Worm (Caenorhabditis elegans) whole organism, L1 larva: ENCODE measurements around the gene oig-8.

Experiments
- C04F5.9 ChIP-seq: sonication (generic microtip); optimal IDR thresholded peaks from 2 replicates; lab custom pipeline; 2016; ENCODE audit warnings: missing genetic modification characterization, missing compliant biosample characterization
- F16B12.6 ChIP-seq: fragments of 150-350 bp; optimal IDR thresholded peaks from 2 replicates; lab custom pipeline; 2014; ENCODE audit warnings: missing biosample characterization, missing genetic modification characterization
- aha-1 ChIP-seq: fragments of 150-350 bp; optimal IDR thresholded peaks from 2 replicates; lab custom pipeline; 2014; ENCODE audit warnings: missing biosample characterization, missing genetic modification characterization
- blmp-1 ChIP-seq: fragments of 150-350 bp; optimal IDR thresholded peaks from 2 replicates; lab custom pipeline; 2014; ENCODE audit warnings: missing biosample characterization, missing genetic modification characterization
- ceh-63 ChIP-seq: fragments of 200-800 bp; sonication (Bioruptor generic); optimal IDR thresholded peaks from 2 replicates; lab custom pipeline; 2018; ENCODE audit warnings: mild to moderate bottlenecking, missing genetic modification characterization, missing compliant biosample characterization
- ceh-88 ChIP-seq: fragments of 200-800 bp; sonication (Bioruptor generic); IDR thresholded peaks from 2 replicates; pipeline ENCODE4 v1.3.6; 2022; ENCODE audit warnings: missing genetic modification characterization, missing compliant biosample characterization
- ceh-90 ChIP-seq: sonication (generic microtip); optimal IDR thresholded peaks from 2 replicates; lab custom pipeline; 2016; ENCODE audit warnings: missing genetic modification characterization, missing compliant biosample characterization
- ces-1 ChIP-seq: fragments of 150-350 bp; optimal IDR thresholded peaks from 2 replicates; lab custom pipeline; 2014; ENCODE audit warnings: missing biosample characterization, missing genetic modification reagents, missing genetic modification characterization
- dsc-1 ChIP-seq: sonication (generic microtip); optimal IDR thresholded peaks from 2 replicates; lab custom pipeline; 2016; ENCODE audit warnings: mild to moderate bottlenecking, missing genetic modification characterization, missing compliant biosample characterization
- efl-1 ChIP-seq, 4 experiments: fragments of 150-350 bp; optimal IDR thresholded peaks in 3 of 4; peaks in 1 of 4; 1 replicate in 1 of 4; 2 replicates in 3 of 4; lab custom pipeline; 2014; ENCODE audit warnings: missing biosample characterization in 2 of 4, missing genetic modification characterization in 2 of 4, missing genetic modification reagents in 2 of 4
- efl-3 ChIP-seq: fragments of 200-800 bp; sonication (Bioruptor generic); optimal IDR thresholded peaks from 2 replicates; lab custom pipeline; 2018; ENCODE audit warnings: mild to moderate bottlenecking, missing genetic modification characterization, missing compliant biosample characterization
- egl-13 ChIP-seq: sonication (generic microtip); optimal IDR thresholded peaks from 2 replicates; lab custom pipeline; 2016; ENCODE audit warnings: missing genotype, missing genetic modification reagents, missing genetic modification characterization, missing compliant biosample characterization
- elt-2 ChIP-seq: sonication (generic microtip); optimal IDR thresholded peaks from 2 replicates; lab custom pipeline; 2016; ENCODE audit warnings: missing genetic modification characterization, mild to moderate bottlenecking, inconsistent platforms, missing compliant biosample characterization, missing genetic modification reagents
- fkh-10 ChIP-seq: sonication (generic microtip); optimal IDR thresholded peaks from 2 replicates; lab custom pipeline; 2017; ENCODE audit warnings: missing biosample characterization, missing genetic modification reagents, missing genetic modification characterization
- fkh-4 ChIP-seq: sonication (generic microtip); optimal IDR thresholded peaks from 2 replicates; lab custom pipeline; 2016; ENCODE audit warnings: missing compliant biosample characterization, missing genetic modification characterization, borderline replicate concordance
- fkh-8 ChIP-seq: sonication (generic microtip); optimal IDR thresholded peaks from 2 replicates; lab custom pipeline; 2016; ENCODE audit warnings: mild to moderate bottlenecking, missing genetic modification characterization, missing compliant biosample characterization
- hlh-17 ChIP-seq: fragments of 200-800 bp; sonication (Bioruptor generic); optimal IDR thresholded peaks from 2 replicates; lab custom pipeline; 2018; ENCODE audit warnings: missing genetic modification characterization, mild to moderate bottlenecking, missing compliant biosample characterization, moderate library complexity, borderline replicate concordance
- irx-1 ChIP-seq: sonication (generic microtip); optimal IDR thresholded peaks from 2 replicates; lab custom pipeline; 2016; ENCODE audit warnings: missing genetic modification characterization, missing compliant biosample characterization
- isw-1 ChIP-seq: fragments of 200-800 bp; sonication (Bioruptor generic); IDR thresholded peaks from 2 replicates; pipeline ENCODE4 v1.3.6; 2022; ENCODE audit warnings: missing genetic modification characterization, missing compliant biosample characterization
- jun-1 ChIP-seq: fragments of 150-350 bp; optimal IDR thresholded peaks from 2 replicates; lab custom pipeline; 2014; ENCODE audit warnings: missing biosample characterization, missing genetic modification reagents, missing genetic modification characterization
- lin-39 ChIP-seq: fragments of 150-350 bp; optimal IDR thresholded peaks from 2 replicates; lab custom pipeline; 2014; ENCODE audit warnings: missing biosample characterization, missing genetic modification reagents, missing genetic modification characterization
- lir-3 ChIP-seq: sonication (generic microtip); optimal IDR thresholded peaks from 2 replicates; lab custom pipeline; 2016; ENCODE audit warnings: mild to moderate bottlenecking, missing genetic modification characterization, moderate library complexity, missing compliant biosample characterization; ENCODE audit not compliant: poor library complexity
- lsy-2 ChIP-seq, 2 experiments: fragments of 150-350 bp; optimal IDR thresholded peaks; 2 replicates each; lab custom pipeline; 2014; ENCODE audit warnings: missing biosample characterization in 2 of 2, missing genetic modification characterization in 2 of 2
- mab-9 ChIP-seq: fragments of 200-800 bp; sonication (Bioruptor generic); IDR thresholded peaks from 2 replicates; pipeline ENCODE4 v1.3.6; 2022; ENCODE audit warnings: missing genetic modification reagents, missing genetic modification characterization, missing compliant biosample characterization
- mef-2 ChIP-seq: fragments of 150-350 bp; optimal IDR thresholded peaks from 2 replicates; lab custom pipeline; 2014; ENCODE audit warnings: missing biosample characterization, missing genetic modification characterization
- mep-1 ChIP-seq: fragments of 150-350 bp; optimal IDR thresholded peaks from 2 replicates; lab custom pipeline; 2014; ENCODE audit warnings: missing biosample characterization, missing genetic modification characterization
- nhr-11 ChIP-seq: fragments of 150-350 bp; optimal IDR thresholded peaks from 2 replicates; lab custom pipeline; 2014; ENCODE audit warnings: missing biosample characterization, missing genetic modification characterization
- nhr-19 ChIP-seq: fragments of 200-800 bp; sonication (Bioruptor generic); conservative IDR thresholded peaks from 2 replicates; pipeline ENCODE4 v1.3.6; 2022; ENCODE audit warnings: missing genetic modification characterization, missing compliant biosample characterization
- nhr-47 ChIP-seq: sonication (generic microtip); optimal IDR thresholded peaks from 2 replicates; lab custom pipeline; 2016; ENCODE audit warnings: mild to moderate bottlenecking, missing genetic modification characterization, moderate library complexity, missing compliant biosample characterization
- nhr-77 ChIP-seq: fragments of 150-350 bp; optimal IDR thresholded peaks from 2 replicates; lab custom pipeline; 2014; ENCODE audit warnings: missing biosample characterization, missing genetic modification characterization
- nhr-85 ChIP-seq: sonication (generic microtip); peaks from one replicate; lab custom pipeline; 2016; ENCODE audit warnings: missing genetic modification characterization, inconsistent platforms, missing compliant biosample characterization
- pax-3 ChIP-seq: fragments of 200-800 bp; sonication (Bioruptor generic); optimal IDR thresholded peaks from 2 replicates; lab custom pipeline; 2018; ENCODE audit warnings: mild to moderate bottlenecking, missing genetic modification characterization, moderate library complexity, missing compliant biosample characterization
- pqm-1 ChIP-seq: sonication (generic microtip); optimal IDR thresholded peaks from 3 replicates; lab custom pipeline; 2017; ENCODE audit warnings: missing biosample characterization, missing genetic modification characterization
- rnt-1 ChIP-seq: sonication (generic microtip); optimal IDR thresholded peaks from 2 replicates; lab custom pipeline; 2016; ENCODE audit warnings: mild to moderate bottlenecking, missing genetic modification characterization, moderate library complexity, missing compliant biosample characterization
- snpc-4 ChIP-seq: fragments of 150-350 bp; optimal IDR thresholded peaks from 2 replicates; lab custom pipeline; 2014; ENCODE audit warnings: missing biosample characterization, missing genetic modification characterization
- snu-23 ChIP-seq: sonication (generic microtip); optimal IDR thresholded peaks from 2 replicates; lab custom pipeline; 2016; ENCODE audit warnings: missing genetic modification characterization, missing compliant biosample characterization
- sox-4 ChIP-seq: sonication (generic microtip); optimal IDR thresholded peaks from 2 replicates; lab custom pipeline; 2016; ENCODE audit warnings: missing genetic modification characterization, missing compliant biosample characterization
- sptf-1 ChIP-seq: fragments of 150-350 bp; optimal IDR thresholded peaks from 2 replicates; lab custom pipeline; 2014; ENCODE audit warnings: missing biosample characterization, missing genetic modification characterization
- tbx-2 ChIP-seq: sonication (generic microtip); optimal IDR thresholded peaks from 2 replicates; lab custom pipeline; 2016; ENCODE audit warnings: missing genetic modification characterization, missing compliant biosample characterization
- tlp-1 ChIP-seq: fragments of 150-350 bp; optimal IDR thresholded peaks from 2 replicates; lab custom pipeline; 2014; ENCODE audit warnings: missing biosample characterization, missing genetic modification characterization
- unc-30 ChIP-seq: sonication (generic microtip); optimal IDR thresholded peaks from 2 replicates; lab custom pipeline; 2017; ENCODE audit warnings: missing biosample characterization, missing genetic modification characterization
- unc-62 ChIP-seq: fragments of 150-350 bp; optimal IDR thresholded peaks from 2 replicates; lab custom pipeline; 2014; ENCODE audit warnings: missing biosample characterization, missing genetic modification reagents, missing genetic modification characterization
- unc-98 ChIP-seq: fragments of 200-800 bp; sonication (Bioruptor generic); IDR thresholded peaks from 2 replicates; pipeline ENCODE4 v1.3.6; 2022; ENCODE audit warnings: missing genetic modification characterization, missing compliant biosample characterization
- vab-15 ChIP-seq: sonication (generic microtip); optimal IDR thresholded peaks from 2 replicates; lab custom pipeline; 2017; ENCODE audit warnings: missing genotype, mild to moderate bottlenecking, missing genetic modification characterization, missing compliant biosample characterization
- zag-1 ChIP-seq: fragments of 150-350 bp; optimal IDR thresholded peaks from 2 replicates; lab custom pipeline; 2014; ENCODE audit warnings: missing biosample characterization, missing genetic modification characterization
- ztf-11 ChIP-seq, 2 experiments: sonication (generic microtip); optimal IDR thresholded peaks; 2 replicates each; lab custom pipeline; 2016 to 2017; ENCODE audit warnings: missing genetic modification characterization in 2 of 2, missing biosample characterization in 1 of 2, missing compliant biosample characterization in 1 of 2
- ztf-4 ChIP-seq: fragments of 150-350 bp; optimal IDR thresholded peaks from 2 replicates; lab custom pipeline; 2014; ENCODE audit warnings: missing biosample characterization, missing genetic modification characterization

oig-8 gene

ce11 chrII:6689088-6689487 is 40.2 kb upstream of the oig-8 start (continued):
- TF ChIP-seq fkh-10 (GFP tag; lab: Kevin White, UChicago) (peak; percentile 27), mef-2 (no peak), pax-3 (peak; percentile 52), ztf-4 (tag; lab: Kevin White, UChicago) (no peak), nhr-11 (peak; percentile 10), fkh-8 (tag; lab: Kevin White, UChicago) (peak; percentile 93), dsc-1 (tag; lab: Kevin White, UChicago) (peak; percentile 96), fkh-4 (peak; percentile 48), jun-1 (tag; lab: Kevin White, UChicago) (no peak), ceh-63 (GFP tag; lab: Kevin White, UChicago) (no peak), sptf-1 (no peak)

ce11 chrII:6685964-6686363 is 37.0 kb upstream of the oig-8 start:
- TF ChIP-seq hlh-17 (GFP tag; lab: Kevin White, UChicago) (no peak), nhr-85 (tag; lab: Kevin White, UChicago) (no peak), C04F5.9 (tag; lab: Kevin White, UChicago) (no peak), snu-23 (GFP tag; lab: Kevin White, UChicago) (no peak), irx-1 (tag; lab: Kevin White, UChicago) (no peak)

ce11 chrII:6683663-6684285 is 34.8 kb upstream of the oig-8 start, which contains the start of gene gyf-1:
gyf-1 (plus strand) TSS chrII:6684235.
- TF ChIP-seq efl-1 (optimal IDR thresholded peaks at IDR 0.05; lab: Kevin White, UChicago) (peak; percentile 36 to 38), efl-1 (GFP tag; optimal IDR thresholded peaks at IDR 0.05 in 1 of 2; lab: Kevin White, UChicago) (peak; percentile 13 to 29), isw-1 (GFP tag; lab: Robert Waterston, UW) (no peak), F16B12.6 (tag; lab: Kevin White, UChicago) (peak; percentile 23), nhr-47 (tag; lab: Kevin White, UChicago) (peak; percentile 37), vab-15 (tag; lab: Kevin White, UChicago) (peak; percentile 10), snu-23 (GFP tag; lab: Kevin White, UChicago) (peak; percentile 39), lir-3 (tag; lab: Kevin White, UChicago) (no peak), unc-30 (tag; lab: Kevin White, UChicago) (no peak), hlh-17 (GFP tag; lab: Kevin White, UChicago) (no peak), ceh-63 (GFP tag; lab: Kevin White, UChicago) (no peak), tlp-1 (tag; lab: Kevin White, UChicago) (no peak), rnt-1 (tag; lab: Kevin White, UChicago) (peak; percentile 50), snpc-4 (no peak), mef-2 (no peak), ceh-88 (GFP tag; lab: Robert Waterston, UW) (no peak), sox-4 (no peak), aha-1 (no peak), blmp-1 (peak; percentile 10), fkh-10 (GFP tag; lab: Kevin White, UChicago) (no peak), zag-1 (tag; lab: Kevin White, UChicago) (no peak), ces-1 (GFP tag; lab: Kevin White, UChicago) (no peak), lin-39 (no peak), jun-1 (tag; lab: Kevin White, UChicago) (no peak), nhr-77 (peak; percentile 8), unc-62 (no peak), efl-3 (GFP tag; lab: Kevin White, UChicago) (no peak), egl-13 (tag; lab: Kevin White, UChicago) (no peak), mab-9 (no peak), ztf-11 (tag; optimal IDR thresholded peaks at IDR 0.05; lab: Kevin White, UChicago) (no peak), nhr-11 (no peak), nhr-85 (tag; lab: Kevin White, UChicago) (no peak), nhr-19 (GFP tag; lab: Robert Waterston, UW) (no peak), tbx-2 (tag; lab: Kevin White, UChicago) (peak; percentile 24), lsy-2 (tag; optimal IDR thresholded peaks at IDR 0.05; lab: Kevin White, UChicago) (peak in 1 of 2 experiments; percentile 51), irx-1 (tag; lab: Kevin White, UChicago) (no peak), ceh-90 (tag; lab: Kevin White, UChicago) (no peak), mep-1 (tag; lab: Kevin White, UChicago) (no peak), elt-2 (tag; lab: Kevin White, UChicago) (peak; percentile 17), fkh-8 (tag; lab: Kevin White, UChicago) (peak; percentile 47), unc-98 (no peak), pqm-1 (tag; lab: Kevin White, UChicago) (no peak), dsc-1 (tag; lab: Kevin White, UChicago) (no peak)
